Worm (Caenorhabditis elegans): ENCODE results near the gene wht-4.

The wht-4 gene

ce11 chrII:3278634-3279033 is at the start of gene wht-4:
Gene wht-4 (plus strand): TSS chrII:3278934.
- TF ChIP-seq Y48G9A.11 (GFP tag; IDR thresholded peaks at IDR 0.05) (no peak), unc-62 (GFP tag; optimal IDR thresholded peaks at IDR 0.05 in 1 of 2) (peak in 1 of 2 experiments; percentile 62), unc-62 (tag; optimal IDR thresholded peaks at IDR 0.05) (no peak)

- TF ChIP-seq F37D6.2 (tag; optimal IDR thresholded peaks at IDR 0.05) (no peak), dve-1 (tag; optimal IDR thresholded peaks at IDR 0.05; ENCODE audit: insufficient read depth) (no peak), ceh-32 (tag; optimal IDR thresholded peaks at IDR 0.05; ENCODE audit: poor library complexity) (no peak), ceh-28 (tag; optimal IDR thresholded peaks at IDR 0.05) (no peak)
Measured at ce11 chrII:3230422-3230821, 48.3 kb upstream of the wht-4 start, which contains the start of gene srh-297. Gene srh-297 (minus strand): TSS chrII:3230522.

- TF ChIP-seq ceh-28 (tag; optimal IDR thresholded peaks at IDR 0.05) (no peak), lim-7 (GFP tag; IDR thresholded peaks at IDR 0.05) (no peak), dpl-1 (GFP tag; optimal IDR thresholded peaks at IDR 0.05) (no peak), madf-5 (GFP tag; IDR thresholded peaks at IDR 0.05) (no peak), nhr-6 (tag; optimal IDR thresholded peaks at IDR 0.05) (no peak), F44E2.7 (GFP tag; IDR thresholded peaks at IDR 0.05) (no peak), aly-2 (tag; optimal IDR thresholded peaks at IDR 0.05) (no peak)
Measured at ce11 chrII:3234725-3235124, 44.0 kb upstream of the wht-4 start, which contains the start of gene C17F4.8. Gene C17F4.8 (minus strand): TSS chrII:3234825.

- TF ChIP-seq T26A8.4 (GFP tag; IDR thresholded peaks at IDR 0.05) (no peak), mxl-3 (GFP tag; optimal IDR thresholded peaks at IDR 0.05) (no peak), unc-62 (GFP tag; optimal IDR thresholded peaks at IDR 0.05 in 1 of 2) (peak in 1 of 2 experiments; percentile 2), unc-62 (tag; optimal IDR thresholded peaks at IDR 0.05) (no peak), lin-15B (tag; optimal IDR thresholded peaks at IDR 0.05) (no peak)
Measured at ce11 chrII:3237038-3237521, 41.7 kb upstream of the wht-4 start, which contains the start of the genes srz-67 and C17F4.11. Gene srz-67 (minus strand): TSS chrII:3237138. Gene C17F4.11 (plus strand): TSS chrII:3237471.

ce11 chrII:3240207-3240606 is 38.5 kb upstream of the wht-4 start, which contains the start of gene C17F4.3:
Gene C17F4.3 (plus strand): TSS chrII:3240507.
- TF ChIP-seq unc-62 (GFP tag; optimal IDR thresholded peaks at IDR 0.05 in 1 of 2) (peak in 1 of 2 experiments; percentile 70), unc-62 (tag; optimal IDR thresholded peaks at IDR 0.05) (no peak), mdl-1 (tag; optimal IDR thresholded peaks at IDR 0.05) (no peak), sdz-12 (GFP tag; optimal IDR thresholded peaks at IDR 0.05) (no peak), F37D6.2 (tag; optimal IDR thresholded peaks at IDR 0.05) (no peak), nhr-42 (GFP tag; IDR thresholded peaks at IDR 0.05) (no peak), attf-4 (tag; optimal IDR thresholded peaks at IDR 0.05) (no peak), mes-2 (tag; optimal IDR thresholded peaks at IDR 0.05; ENCODE audit: poor library complexity, severe bottlenecking) (no peak), madf-9 (GFP tag; conservative IDR thresholded peaks at IDR 0.05) (no peak)

- TF ChIP-seq egl-43 (GFP tag; IDR thresholded peaks at IDR 0.05) (no peak), nhr-28 (tag; optimal IDR thresholded peaks at IDR 0.05) (peak; percentile 0)
Measured at ce11 chrII:3241842-3242241, 36.9 kb upstream of the wht-4 start.

ce11 chrII:3244070-3244469 is 34.7 kb upstream of the wht-4 start, which contains the start of gene C17F4.12:
Gene C17F4.12 (minus strand): TSS chrII:3244170.
- TF ChIP-seq lin-38 (GFP tag; IDR thresholded peaks at IDR 0.05), result no peak
- TF ChIP-seq lin-39 (tag; optimal IDR thresholded peaks at IDR 0.05), result no peak
- TF ChIP-seq lsy-2 (tag; optimal IDR thresholded peaks at IDR 0.05), result no peak
- TF ChIP-seq set-16 (GFP tag; IDR thresholded peaks at IDR 0.05), result no peak
- no peak for TF ChIP-seq ctbp-1 (GFP tag; IDR thresholded peaks at IDR 0.05)
- TF ChIP-seq saeg-2 (GFP tag; IDR thresholded peaks at IDR 0.05), result no peak
- no peak for TF ChIP-seq hlh-11 (tag; optimal IDR thresholded peaks at IDR 0.05)
- no peak for TF ChIP-seq ZK546.5 (tag; optimal IDR thresholded peaks at IDR 0.05)
- TF ChIP-seq spr-3 (GFP tag; optimal IDR thresholded peaks at IDR 0.05), result no peak
- TF ChIP-seq ceh-62 (tag; optimal IDR thresholded peaks at IDR 0.05), result no peak
- no peak for TF ChIP-seq F10B5.3 (tag; optimal IDR thresholded peaks at IDR 0.05)
- TF ChIP-seq fos-1 (tag; optimal IDR thresholded peaks at IDR 0.05), result no peak
- no peak for TF ChIP-seq nhr-48 (tag; optimal IDR thresholded peaks at IDR 0.05)
- TF ChIP-seq hlh-30 (tag; optimal IDR thresholded peaks at IDR 0.05; ENCODE audit: insufficient read depth), result no peak
- TF ChIP-seq ces-1 (GFP tag; optimal IDR thresholded peaks at IDR 0.05), result no peak

Measured in whole organism, L4 larva.